Worm (Caenorhabditis elegans): ENCODE results near the gene F08D12.2.

- no peak for TF ChIP-seq flt-1 (GFP tag; IDR thresholded peaks at IDR 0.05)
- no peak for TF ChIP-seq ama-1 (optimal IDR thresholded peaks at IDR 0.05)
- TF ChIP-seq pes-1 (GFP tag; IDR thresholded peaks at IDR 0.05), result no peak
- TF ChIP-seq ceh-36 (tag; optimal IDR thresholded peaks at IDR 0.05), result no peak
- TF ChIP-seq F13C5.2 (tag; optimal IDR thresholded peaks at IDR 0.05), result no peak
- TF ChIP-seq tbx-37 (GFP tag; conservative IDR thresholded peaks at IDR 0.05), result no peak
- no peak for TF ChIP-seq ets-7 (tag; optimal IDR thresholded peaks at IDR 0.05)
- TF ChIP-seq sea-1 (GFP tag; conservative IDR thresholded peaks at IDR 0.05), result no peak
- TF ChIP-seq ceh-13 (GFP tag; optimal IDR thresholded peaks at IDR 0.05), result no peak
- TF ChIP-seq hnd-1 (tag; optimal IDR thresholded peaks at IDR 0.05), result no peak
These were observed 651 bp upstream of the F08D12.2 start for ce11 chrII:2780804-2781203.
